Worm (Caenorhabditis elegans) whole organism, early embryonic: ENCODE data around the gene mog-5.

Source experiments
- aly-1 ChIP-seq: sonication (generic microtip); optimal IDR thresholded peaks from 2 replicates; lab custom pipeline; 2016; ENCODE audit warnings: missing genetic modification characterization, missing compliant biosample characterization
- ama-1 ChIP-seq: fragments of 150-350 bp; optimal IDR thresholded peaks from 2 replicates; lab custom pipeline; 2014
- tbx-37 ChIP-seq: fragments of 200-800 bp; sonication (Bioruptor generic); conservative IDR thresholded peaks from 2 replicates; pipeline ENCODE4 v1.3.6; 2022; ENCODE audit warnings: missing genetic modification reagents, missing genetic modification characterization, missing compliant biosample characterization

ce11 chrII:5429522-5430257 is 30.4 kb downstream of the mog-5 start, which contains the start of the genes F07F6.4 and F07F6.2:
- TF ChIP-seq ama-1 (lab: Kevin White, UChicago) (no peak), tbx-37 (GFP tag; lab: Robert Waterston, UW) (no peak), aly-1 (tag; lab: Kevin White, UChicago) (no peak)
